Worm (Caenorhabditis elegans) whole organism, late embryonic: ENCODE results near the gene nog-1.

Experiments
- ceh-14 ChIP-seq: sonication (generic microtip); optimal IDR thresholded peaks from 2 replicates; lab custom pipeline; 2016; ENCODE audit warnings: missing genotype, missing genetic modification characterization, missing compliant biosample characterization
- ets-4 ChIP-seq: sonication (generic microtip); optimal IDR thresholded peaks from 2 replicates; lab custom pipeline; 2016; ENCODE audit warnings: missing genetic modification characterization, missing compliant biosample characterization
- hlh-30 ChIP-seq: sonication (generic microtip); optimal IDR thresholded peaks from 2 replicates; lab custom pipeline; 2017; ENCODE audit warnings: antibody characterized with exemption, missing genetic modification characterization, missing compliant biosample characterization; ENCODE audit not compliant: insufficient read depth
- lim-6 ChIP-seq: sonication (generic microtip); optimal IDR thresholded peaks from 2 replicates; lab custom pipeline; 2016; ENCODE audit warnings: missing genetic modification characterization, missing compliant biosample characterization
- nhr-232 ChIP-seq: sonication (generic microtip); optimal IDR thresholded peaks from 2 replicates; lab custom pipeline; 2016; ENCODE audit warnings: missing genetic modification characterization, missing compliant biosample characterization
- pag-3 ChIP-seq: sonication (generic microtip); optimal IDR thresholded peaks from 2 replicates; lab custom pipeline; 2016; ENCODE audit warnings: missing compliant biosample characterization, missing genetic modification characterization, borderline replicate concordance
- sox-4 ChIP-seq: sonication (generic microtip); optimal IDR thresholded peaks from 2 replicates; lab custom pipeline; 2017; ENCODE audit warnings: mild to moderate bottlenecking, missing genetic modification characterization, inconsistent platforms, missing compliant biosample characterization
- unc-55 ChIP-seq: sonication (generic microtip); optimal IDR thresholded peaks from 2 replicates; lab custom pipeline; 2017; ENCODE audit warnings: missing biosample characterization, missing genetic modification reagents, missing genetic modification characterization

- TF ChIP-seq pag-3 (tag; lab: Kevin White, UChicago) (no peak), sox-4 (tag; lab: Kevin White, UChicago) (no peak), ceh-14 (tag; lab: Kevin White, UChicago) (no peak), lim-6 (no peak), hlh-30 (tag; lab: Kevin White, UChicago) (no peak), ets-4 (tag; lab: Kevin White, UChicago) (no peak), nhr-232 (tag; lab: Kevin White, UChicago) (no peak), unc-55 (no peak)
Measured at ce11 chrIV:386576-386975, 7.1 kb upstream of the nog-1 start, which contains the start of gene T07A9.14.
